Fruit fly (Drosophila melanogaster): Measurements from ENCODE around the gene CG13458.

The CG13458 gene

DNA sequence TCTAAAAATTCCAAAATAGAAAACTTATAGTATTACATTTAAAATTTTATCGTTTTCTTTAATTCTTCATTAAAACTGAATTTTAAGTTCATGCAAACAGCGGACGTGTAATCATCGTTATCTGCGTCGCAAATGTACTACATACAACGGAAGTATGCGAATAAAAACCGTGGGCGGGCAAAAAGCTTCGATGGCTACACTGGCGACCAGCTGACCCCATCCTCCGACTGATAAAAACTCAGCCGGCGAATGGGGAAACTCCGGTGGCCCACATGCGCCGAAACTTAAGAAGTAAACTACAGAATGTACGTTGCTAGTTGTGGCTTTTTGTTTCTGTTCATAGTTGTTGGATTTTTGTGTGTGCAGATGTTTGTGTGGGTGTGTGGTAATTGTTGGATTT is 24.4 kb downstream of the CG13458 start:
- no peak for TF ChIP-seq Sp1 (GFP tag; optimal IDR thresholded peaks at IDR 0.05)
- TF ChIP-seq usp (GFP tag; optimal IDR thresholded peaks at IDR 0.05), result no peak
- TF ChIP-seq dl (GFP tag; optimal IDR thresholded peaks at IDR 0.05; ENCODE audit: insufficient read depth in 1 of 2, partially characterized antibody in 2 of 2), result no peak
- TF ChIP-seq Abd-B (GFP tag; optimal IDR thresholded peaks at IDR 0.05), result no peak
- TF ChIP-seq Vsx2 (GFP tag; optimal IDR thresholded peaks at IDR 0.05; ENCODE audit: partially characterized antibody), result no peak
- TF ChIP-seq h (GFP tag; optimal IDR thresholded peaks at IDR 0.05), result no peak
- no peak for TF ChIP-seq dmrt93B (GFP tag; optimal IDR thresholded peaks at IDR 0.05)

DNA sequence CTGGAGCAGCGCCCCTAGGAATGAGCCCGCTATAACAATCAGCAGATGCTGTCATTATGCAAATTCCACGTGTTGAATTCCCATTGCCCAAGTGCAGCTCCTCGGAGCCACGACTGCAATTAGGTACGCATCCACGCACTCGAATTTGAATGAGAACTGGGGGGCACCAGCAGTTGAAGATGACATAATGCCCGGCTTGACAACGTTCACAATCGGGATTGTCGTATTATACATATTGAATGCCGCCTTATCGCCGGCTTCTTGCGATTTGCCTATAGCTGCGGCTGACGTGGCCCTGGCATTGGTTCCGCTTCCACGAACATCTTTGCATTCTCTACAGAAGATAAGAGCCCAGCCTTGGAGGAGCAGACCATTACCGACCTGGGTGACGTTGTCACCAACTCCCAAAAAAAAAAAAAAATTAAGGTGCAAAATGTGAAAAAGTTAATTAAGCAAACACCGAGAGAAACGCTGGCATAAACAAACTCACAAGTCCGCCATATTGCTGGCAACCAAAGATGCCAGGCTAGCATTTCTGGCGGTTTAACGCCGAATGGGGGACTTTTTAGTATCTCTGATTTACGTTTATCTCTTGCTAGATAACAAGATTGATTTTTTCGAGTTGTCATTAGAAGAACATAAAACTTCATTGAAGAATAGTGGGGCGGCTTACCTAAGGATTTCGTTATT is 27.1 kb downstream of the CG13458 start:
- TF ChIP-seq Dfd (GFP tag; optimal IDR thresholded peaks at IDR 0.05), result no peak
- no peak for TF ChIP-seq Rel (GFP tag; optimal IDR thresholded peaks at IDR 0.05)
- peak; percentile 28 for TF ChIP-seq Rel (tag; optimal IDR thresholded peaks at IDR 0.05)
- peak; percentile 29 for TF ChIP-seq Hr83 (GFP tag; optimal IDR thresholded peaks at IDR 0.05; ENCODE audit: poor library complexity, severe bottlenecking)
- no peak for TF ChIP-seq tai (GFP tag; optimal IDR thresholded peaks at IDR 0.05)

- no peak for TF ChIP-seq Rel (GFP tag; optimal IDR thresholded peaks at IDR 0.05)
- TF ChIP-seq Rel (tag; optimal IDR thresholded peaks at IDR 0.05), result peak; percentile 20
- TF ChIP-seq Mio (GFP tag; optimal IDR thresholded peaks at IDR 0.05), result no peak
- peak; percentile 5 for TF ChIP-seq woc (GFP tag; optimal IDR thresholded peaks at IDR 0.05)
- peak; percentile 3 for TF ChIP-seq br (GFP tag; optimal IDR thresholded peaks at IDR 0.05)
- TF ChIP-seq Dif (GFP tag; optimal IDR thresholded peaks at IDR 0.05; ENCODE audit: partially characterized antibody), result peak; percentile 37
- peak; percentile 15 for TF ChIP-seq Sp1 (GFP tag; optimal IDR thresholded peaks at IDR 0.05)
- peak in 1 of 2 experiments; percentile 28 for TF ChIP-seq foxo (GFP tag; optimal IDR thresholded peaks at IDR 0.05)
- peak; percentile 31 for TF ChIP-seq HLH106 (tag; optimal IDR thresholded peaks at IDR 0.05)
- TF ChIP-seq Dfd (GFP tag; optimal IDR thresholded peaks at IDR 0.05), result no peak
- TF ChIP-seq fru (GFP tag; optimal IDR thresholded peaks at IDR 0.05), result peak; percentile 16
- TF ChIP-seq OdsH (GFP tag; optimal IDR thresholded peaks at IDR 0.05), result no peak
- peak; percentile 32 for TF ChIP-seq Jra (GFP tag; optimal IDR thresholded peaks at IDR 0.05)
- peak; percentile 75 for TF ChIP-seq Myc (optimal IDR thresholded peaks at IDR 0.05)
- no peak for TF ChIP-seq pan (optimal IDR thresholded peaks at IDR 0.05)
- peak; percentile 30 for TF ChIP-seq h (GFP tag; optimal IDR thresholded peaks at IDR 0.05)
- TF ChIP-seq dl (GFP tag; optimal IDR thresholded peaks at IDR 0.05; ENCODE audit: insufficient read depth in 1 of 2, partially characterized antibody in 2 of 2), result peak; percentile 6 to 43
- no peak for TF ChIP-seq CG9705 (GFP tag; optimal IDR thresholded peaks at IDR 0.05)
- TF ChIP-seq usp (GFP tag; optimal IDR thresholded peaks at IDR 0.05), result no peak
- TF ChIP-seq rgr (GFP tag; optimal IDR thresholded peaks at IDR 0.05), result peak; percentile 43
Observed at dm6 chr3L:15141118-15142003, 28.0 kb downstream of the CG13458 start.

- no peak for TF ChIP-seq GATAd (GFP tag; optimal IDR thresholded peaks at IDR 0.05)
- TF ChIP-seq CrebA (GFP tag; optimal IDR thresholded peaks at IDR 0.05; ENCODE audit: borderline replicate concordance), result peak; percentile 98
- no peak for TF ChIP-seq psq (GFP tag; optimal IDR thresholded peaks at IDR 0.05)
- TF ChIP-seq Hnf4 (GFP tag; optimal IDR thresholded peaks at IDR 0.05), result peak; percentile 68
- no peak for TF ChIP-seq CG9705 (GFP tag; optimal IDR thresholded peaks at IDR 0.05)
- no peak for TF ChIP-seq usp (GFP tag; optimal IDR thresholded peaks at IDR 0.05)
- no peak for TF ChIP-seq brk (GFP tag; optimal IDR thresholded peaks at IDR 0.05)
- peak; percentile 50 for TF ChIP-seq jim (GFP tag; optimal IDR thresholded peaks at IDR 0.05)
- TF ChIP-seq CG32264 (GFP tag; optimal IDR thresholded peaks at IDR 0.05), result no peak
- no peak for TF ChIP-seq dmrt93B (GFP tag; optimal IDR thresholded peaks at IDR 0.05)
- peak; percentile 9 for TF ChIP-seq Jra (GFP tag; optimal IDR thresholded peaks at IDR 0.05)
- TF ChIP-seq h (GFP tag; optimal IDR thresholded peaks at IDR 0.05), result peak; percentile 47
- TF ChIP-seq sv (GFP tag; optimal IDR thresholded peaks at IDR 0.05), result no peak
- peak; percentile 10 for TF ChIP-seq ey (GFP tag; optimal IDR thresholded peaks at IDR 0.05)
- TF ChIP-seq woc (GFP tag; optimal IDR thresholded peaks at IDR 0.05), result peak; percentile 12
- no peak for TF ChIP-seq Myc (optimal IDR thresholded peaks at IDR 0.05)
- no peak for TF ChIP-seq Abd-B (GFP tag; optimal IDR thresholded peaks at IDR 0.05)
- peak; percentile 84 for TF ChIP-seq Hr83 (GFP tag; optimal IDR thresholded peaks at IDR 0.05; ENCODE audit: poor library complexity, severe bottlenecking)
- TF ChIP-seq Mio (GFP tag; optimal IDR thresholded peaks at IDR 0.05), result no peak
- peak in 1 of 2 experiments; percentile 36 for TF ChIP-seq foxo (GFP tag; optimal IDR thresholded peaks at IDR 0.05)
- TF ChIP-seq Dif (GFP tag; optimal IDR thresholded peaks at IDR 0.05; ENCODE audit: partially characterized antibody), result peak; percentile 57
- peak; percentile 43 for TF ChIP-seq rgr (GFP tag; optimal IDR thresholded peaks at IDR 0.05)
- TF ChIP-seq Vsx2 (GFP tag; optimal IDR thresholded peaks at IDR 0.05; ENCODE audit: partially characterized antibody), result no peak
- TF ChIP-seq Sp1 (GFP tag; optimal IDR thresholded peaks at IDR 0.05), result peak; percentile 20
- no peak for TF ChIP-seq Rel (GFP tag; optimal IDR thresholded peaks at IDR 0.05)
- peak; percentile 69 for TF ChIP-seq Rel (tag; optimal IDR thresholded peaks at IDR 0.05)
- peak; percentile 21 for TF ChIP-seq fru (GFP tag; optimal IDR thresholded peaks at IDR 0.05)
- TF ChIP-seq OdsH (GFP tag; optimal IDR thresholded peaks at IDR 0.05), result no peak
- no peak for TF ChIP-seq pan (optimal IDR thresholded peaks at IDR 0.05)
- TF ChIP-seq tai (GFP tag; optimal IDR thresholded peaks at IDR 0.05), result no peak
- peak; percentile 45 for TF ChIP-seq br (GFP tag; optimal IDR thresholded peaks at IDR 0.05)
Observed at dm6 chr3L:15142004-15142890, 28.9 kb downstream of the CG13458 start, which contains the start of gene Pdi. TSS of gene Pdi (minus strand) at chr3L:15142840.

Data from whole organism, wandering third instar larva.